Worm (Caenorhabditis elegans): ENCODE measurements around the gene F53E2.2.

ce11 chrV:1434398-1434797 is 40.5 kb upstream of the F53E2.2 start:
- TF ChIP-seq lin-32 (GFP tag; optimal IDR thresholded peaks at IDR 0.05) (no peak), ceh-83 (GFP tag; optimal IDR thresholded peaks at IDR 0.05) (no peak), elt-3 (tag; optimal IDR thresholded peaks at IDR 0.05) (no peak), nhr-76 (tag; optimal IDR thresholded peaks at IDR 0.05) (no peak), ceh-43 (GFP tag; optimal IDR thresholded peaks at IDR 0.05) (no peak), pha-4 (tag; optimal IDR thresholded peaks at IDR 0.05) (no peak), flh-1 (GFP tag; optimal IDR thresholded peaks at IDR 0.05) (no peak), nhr-28 (tag; optimal IDR thresholded peaks at IDR 0.05) (no peak), nhr-12 (tag; optimal IDR thresholded peaks at IDR 0.05) (no peak), ces-1 (GFP tag; optimal IDR thresholded peaks at IDR 0.05) (no peak), ztf-11 (tag; optimal IDR thresholded peaks at IDR 0.05) (no peak), M03D4.4 (tag; optimal IDR thresholded peaks at IDR 0.05) (no peak), drap-1 (GFP tag; optimal IDR thresholded peaks at IDR 0.05) (no peak), snpc-4 (tag; optimal IDR thresholded peaks at IDR 0.05) (no peak)

Data from whole organism, mixed stage, embryonic.